Worm (Caenorhabditis elegans): ENCODE results near the gene sars-1.

- TF ChIP-seq nfya-1 (tag; optimal IDR thresholded peaks at IDR 0.05) (no peak), zip-5 (tag; optimal IDR thresholded peaks at IDR 0.05) (no peak), tbx-7 (tag; optimal IDR thresholded peaks at IDR 0.05) (no peak), gmeb-2 (tag; optimal IDR thresholded peaks at IDR 0.05) (no peak), pha-4 (tag; optimal IDR thresholded peaks at IDR 0.05) (no peak), ceh-2 (tag; optimal IDR thresholded peaks at IDR 0.05) (no peak), T23F11.4 (GFP tag; optimal IDR thresholded peaks at IDR 0.05) (no peak), dmd-4 (tag; optimal IDR thresholded peaks at IDR 0.05; ENCODE audit: borderline replicate concordance) (no peak), ama-1 (optimal IDR thresholded peaks at IDR 0.05) (no peak), elt-2 (tag; optimal IDR thresholded peaks at IDR 0.05) (no peak)
Measured at ce11 chrIV:10047108-10047507, 43.6 kb downstream of the sars-1 start, which contains the start of gene T04B2.3.

Data from whole organism, late embryonic.